Worm (Caenorhabditis elegans) whole organism, young adult: Measurements from ENCODE around the gene pho-5.

ENCODE experiments used
- B0035.1 ChIP-seq: sonication (generic microtip); optimal IDR thresholded peaks from 2 replicates; lab custom pipeline; 2016; ENCODE audit warnings: missing genetic modification characterization, mild to moderate bottlenecking, missing compliant biosample characterization, missing genotype, missing genetic modification reagents
- B0261.1 ChIP-seq: sonication (generic microtip); optimal IDR thresholded peaks from 2 replicates; lab custom pipeline; 2016; ENCODE audit warnings: mild to moderate bottlenecking, missing genetic modification characterization, moderate library complexity, missing compliant biosample characterization
- B0336.3 ChIP-seq: fragments of 200-800 bp; sonication (Bioruptor generic); IDR thresholded peaks from 2 replicates; pipeline ENCODE4 v1.3.6; 2022; ENCODE audit warnings: missing genetic modification characterization, missing compliant biosample characterization
- F10E7.11 ChIP-seq: sonication (generic microtip); optimal IDR thresholded peaks from 2 replicates; lab custom pipeline; 2017; ENCODE audit warnings: mild to moderate bottlenecking, missing genetic modification characterization, moderate library complexity, missing compliant biosample characterization
- F49E8.2 ChIP-seq: sonication (generic microtip); optimal IDR thresholded peaks from 3 replicates; lab custom pipeline; 2017; ENCODE audit warnings: missing genetic modification characterization, mild to moderate bottlenecking, missing compliant biosample characterization, antibody characterized with exemption, moderate library complexity; ENCODE audit not compliant: insufficient read depth
- F57C9.4 ChIP-seq: sonication (generic microtip); optimal IDR thresholded peaks from 2 replicates; lab custom pipeline; 2017; ENCODE audit warnings: mild to moderate bottlenecking, missing genetic modification characterization, missing compliant biosample characterization
- T07F8.4 ChIP-seq: sonication (generic microtip); optimal IDR thresholded peaks from 2 replicates; lab custom pipeline; 2016; ENCODE audit warnings: mild to moderate bottlenecking, missing genetic modification characterization, moderate library complexity, missing compliant biosample characterization
- Y53G8AR.9 ChIP-seq: fragments of 200-800 bp; sonication (Bioruptor generic); conservative IDR thresholded peaks from 2 replicates; pipeline ENCODE4 v1.3.6; 2022; ENCODE audit warnings: missing genetic modification reagents, missing genetic modification characterization, missing compliant biosample characterization
- Y56A3A.18 ChIP-seq: fragments of 200-800 bp; sonication (Bioruptor generic); IDR thresholded peaks from 2 replicates; pipeline ENCODE4 v1.3.6; 2022; ENCODE audit warnings: missing genetic modification reagents, missing genetic modification characterization, missing compliant biosample characterization
- ZK185.1 ChIP-seq: sonication (generic microtip); optimal IDR thresholded peaks from 2 replicates; lab custom pipeline; 2016; ENCODE audit warnings: mild to moderate bottlenecking, missing genetic modification characterization, missing compliant biosample characterization; ENCODE audit not compliant: poor library complexity, severe bottlenecking
- aptf-2 ChIP-seq: fragments of 200-800 bp; sonication (Bioruptor generic); conservative IDR thresholded peaks from 2 replicates; pipeline ENCODE4 v1.3.6; 2022; ENCODE audit warnings: missing genetic modification reagents, missing genetic modification characterization, missing compliant biosample characterization
- atf-7 ChIP-seq: sonication (generic microtip); optimal IDR thresholded peaks from 2 replicates; lab custom pipeline; 2017; ENCODE audit warnings: mild to moderate bottlenecking, missing genetic modification characterization, missing compliant biosample characterization
- cebp-1 ChIP-seq, 2 experiments: fragments of 200-800 bp in 1 of 2; sonication (Bioruptor generic) in 1 of 2; sonication (generic microtip) in 1 of 2; IDR thresholded peaks in 1 of 2; optimal IDR thresholded peaks in 1 of 2; 2 replicates each; pipeline versions ENCODE4 v1.3.6 to Lab custom; 2017 to 2022; ENCODE audit warnings: missing compliant biosample characterization in 2 of 2, missing genetic modification characterization in 2 of 2, mild to moderate bottlenecking in 1 of 2, missing genetic modification reagents in 1 of 2, moderate library complexity in 1 of 2
- ceh-100 ChIP-seq: fragments of 200-800 bp; sonication (Bioruptor generic); IDR thresholded peaks from 2 replicates; pipeline ENCODE4 v1.3.6; 2022; ENCODE audit warnings: missing genetic modification reagents, missing genetic modification characterization, missing compliant biosample characterization
- ets-4 ChIP-seq: fragments of 200-800 bp; sonication (Bioruptor generic); optimal IDR thresholded peaks from 2 replicates; lab custom pipeline; 2018; ENCODE audit warnings: mild to moderate bottlenecking, missing genetic modification characterization, missing compliant biosample characterization
- hlh-26 ChIP-seq: fragments of 200-800 bp; sonication (Bioruptor generic); conservative IDR thresholded peaks from 2 replicates; pipeline ENCODE4 v1.3.6; 2022; ENCODE audit warnings: missing genetic modification reagents, missing genetic modification characterization, missing compliant biosample characterization
- hmg-1.2 ChIP-seq: fragments of 200-800 bp; sonication (Bioruptor generic); IDR thresholded peaks from 2 replicates; pipeline ENCODE4 v1.3.6; 2022; ENCODE audit warnings: missing genetic modification reagents, missing genetic modification characterization, missing compliant biosample characterization
- hsf-1 ChIP-seq: fragments of 200-800 bp; sonication (Bioruptor generic); IDR thresholded peaks from 2 replicates; pipeline ENCODE4 v1.3.6; 2022; ENCODE audit warnings: missing genetic modification reagents, missing genetic modification characterization, missing compliant biosample characterization
- lin-26 ChIP-seq: fragments of 200-800 bp; sonication (Bioruptor generic); IDR thresholded peaks from 2 replicates; pipeline ENCODE4 v1.3.6; 2022; ENCODE audit warnings: missing genetic modification reagents, missing genetic modification characterization, missing compliant biosample characterization
- lir-1 ChIP-seq: fragments of 200-800 bp; sonication (Bioruptor generic); conservative IDR thresholded peaks from 2 replicates; pipeline ENCODE4 v1.3.6; 2022; ENCODE audit warnings: missing genetic modification reagents, missing genetic modification characterization, missing compliant biosample characterization
- madf-3 ChIP-seq: fragments of 200-800 bp; sonication (Bioruptor generic); IDR thresholded peaks from 2 replicates; pipeline ENCODE4 v1.3.6; 2022; ENCODE audit warnings: missing genetic modification reagents, missing genetic modification characterization, missing compliant biosample characterization
- madf-8 ChIP-seq: fragments of 200-800 bp; sonication (Bioruptor generic); conservative IDR thresholded peaks from 2 replicates; pipeline ENCODE4 v1.3.6; 2022; ENCODE audit warnings: missing genetic modification reagents, missing genetic modification characterization, missing compliant biosample characterization
- mes-4 ChIP-seq: sonication (generic microtip); optimal IDR thresholded peaks from 2 replicates; lab custom pipeline; 2016; ENCODE audit warnings: missing genotype, missing genetic modification characterization, missing compliant biosample characterization
- mxl-1 ChIP-seq: sonication (generic microtip); optimal IDR thresholded peaks from 2 replicates; lab custom pipeline; 2016; ENCODE audit warnings: missing genetic modification characterization, missing compliant biosample characterization
- nfyb-1 ChIP-seq: fragments of 200-800 bp; sonication (Bioruptor generic); IDR thresholded peaks from 2 replicates; pipeline ENCODE4 v1.3.6; 2022; ENCODE audit warnings: missing genetic modification reagents, missing genetic modification characterization, missing compliant biosample characterization
- nhr-179 ChIP-seq: sonication (generic microtip); optimal IDR thresholded peaks from 2 replicates; lab custom pipeline; 2016; ENCODE audit warnings: mild to moderate bottlenecking, missing genetic modification characterization, missing compliant biosample characterization
- pha-4 ChIP-seq: fragments of 150-350 bp; sonication (generic microtip); optimal IDR thresholded peaks from 2 replicates; lab custom pipeline; 2014; ENCODE audit warnings: missing biosample characterization, missing genetic modification reagents, missing genetic modification characterization
- rcor-1 ChIP-seq: fragments of 200-800 bp; sonication (Bioruptor generic); IDR thresholded peaks from 2 replicates; pipeline ENCODE4 v1.3.6; 2022; ENCODE audit warnings: missing genetic modification reagents, missing genetic modification characterization, missing compliant biosample characterization
- tlf-1 ChIP-seq: fragments of 200-800 bp; sonication (Bioruptor generic); optimal IDR thresholded peaks from 2 replicates; lab custom pipeline; 2018; ENCODE audit warnings: mild to moderate bottlenecking, missing genetic modification characterization, missing compliant biosample characterization
- ztf-18 ChIP-seq: sonication (generic microtip); optimal IDR thresholded peaks from 2 replicates; lab custom pipeline; 2016; ENCODE audit warnings: missing genotype, mild to moderate bottlenecking, missing genetic modification characterization, missing compliant biosample characterization
- ztf-22 ChIP-seq: fragments of 200-800 bp; sonication (Bioruptor generic); optimal IDR thresholded peaks from 2 replicates; lab custom pipeline; 2018; ENCODE audit warnings: mild to moderate bottlenecking, missing genetic modification characterization, moderate library complexity, missing compliant biosample characterization
- ztf-3 ChIP-seq: fragments of 200-800 bp; sonication (Bioruptor generic); optimal IDR thresholded peaks from 2 replicates; lab custom pipeline; 2018; ENCODE audit warnings: mild to moderate bottlenecking, missing genetic modification characterization, missing compliant biosample characterization
- ztf-6 ChIP-seq: fragments of 200-800 bp; sonication (Bioruptor generic); IDR thresholded peaks from 2 replicates; pipeline ENCODE4 v1.3.6; 2022; ENCODE audit warnings: missing genetic modification reagents, missing genetic modification characterization, missing compliant biosample characterization

The pho-5 gene

DNA sequence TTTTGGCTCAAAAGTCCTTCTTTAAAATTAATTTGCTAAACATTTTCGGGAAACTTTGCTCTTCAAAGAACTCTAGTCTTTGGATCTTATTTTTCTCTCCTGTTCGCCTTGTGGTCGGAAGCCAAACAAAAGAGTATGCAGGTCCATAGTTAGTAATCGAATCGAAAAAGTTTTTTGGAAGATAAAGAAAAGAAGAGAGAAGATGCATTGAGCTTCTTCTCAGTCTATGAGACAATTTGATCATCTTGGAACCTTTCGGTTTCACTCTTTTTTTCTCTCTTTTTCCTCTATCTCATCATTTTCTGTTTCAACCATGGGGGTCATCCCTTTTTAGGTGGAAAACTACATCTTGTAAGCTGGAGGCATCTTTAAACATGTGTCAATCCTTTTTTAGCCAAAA, 32.0 kb downstream of the pho-5 start:
- TF ChIP-seq tlf-1 (GFP tag; lab: Kevin White, UChicago) (no peak), ceh-100 (GFP tag; lab: Robert Waterston, UW) (no peak), cebp-1 (GFP tag; IDR thresholded peaks at IDR 0.05; lab: Robert Waterston, UW) (no peak), cebp-1 (tag; optimal IDR thresholded peaks at IDR 0.05; lab: Kevin White, UChicago) (no peak), Y53G8AR.9 (GFP tag; lab: Robert Waterston, UW) (no peak), B0261.1 (tag; lab: Kevin White, UChicago) (no peak), mxl-1 (tag; lab: Kevin White, UChicago) (no peak), hmg-1.2 (no peak), pha-4 (tag; lab: Kevin White, UChicago) (no peak), hlh-26 (GFP tag; lab: Robert Waterston, UW) (no peak), ztf-18 (tag; lab: Kevin White, UChicago) (no peak), lir-1 (no peak), ztf-22 (no peak)

DNA sequence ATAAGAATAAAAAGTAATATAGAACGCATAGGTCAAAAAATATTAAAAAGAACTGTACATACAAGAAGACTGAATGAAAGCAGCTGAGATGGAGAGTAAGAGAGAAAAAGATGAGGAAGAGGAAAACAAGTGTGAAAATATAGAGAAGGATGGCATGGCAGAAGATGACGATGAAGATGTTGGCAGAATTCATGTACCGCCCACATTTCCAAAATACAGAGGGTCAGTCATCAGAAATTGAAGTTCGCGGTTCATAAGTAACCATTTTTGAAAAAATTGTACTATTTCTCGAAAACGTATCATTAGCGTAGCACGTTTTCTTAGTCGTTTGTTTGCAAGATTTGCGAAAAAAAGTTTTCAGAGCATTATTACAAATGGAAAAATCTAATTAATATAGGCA, 37.9 kb downstream of the pho-5 start, which contains the start of gene zmp-6:
Gene zmp-6 (minus strand): TSS at position 101 of the 400 bp plus-strand sequence.
- TF ChIP-seq F10E7.11 (no peak), mes-4 (tag; lab: Kevin White, UChicago) (no peak), tlf-1 (GFP tag; lab: Kevin White, UChicago) (no peak), madf-8 (GFP tag; lab: Robert Waterston, UW) (no peak), aptf-2 (GFP tag; lab: Robert Waterston, UW) (no peak), pha-4 (tag; lab: Kevin White, UChicago) (no peak), lin-26 (GFP tag; lab: Robert Waterston, UW) (no peak), T07F8.4 (tag; lab: Kevin White, UChicago) (no peak), madf-3 (GFP tag; lab: Robert Waterston, UW) (no peak), F49E8.2 (tag; lab: Kevin White, UChicago) (no peak)

- TF ChIP-seq ztf-6 (GFP tag; lab: Robert Waterston, UW) (no peak), nhr-179 (no peak)
Measured at ce11 chrIII:7246389-7246788, 39.3 kb downstream of the pho-5 start.

ce11 chrIII:7242988-7243387, 42.7 kb downstream of the pho-5 start, which contains the start of gene osm-10:
TSS of gene osm-10 (plus strand) at chrIII:7243280.
- TF ChIP-seq F49E8.2 (tag; lab: Kevin White, UChicago), result no peak
- no peak for TF ChIP-seq nfyb-1 (GFP tag; lab: Robert Waterston, UW)
- TF ChIP-seq hsf-1 (GFP tag; lab: Robert Waterston, UW), result no peak
- TF ChIP-seq B0336.3 (GFP tag; lab: Robert Waterston, UW), result no peak
- no peak for TF ChIP-seq ztf-3 (GFP tag; lab: Kevin White, UChicago)
- no peak for TF ChIP-seq ZK185.1 (tag; lab: Kevin White, UChicago)
- no peak for TF ChIP-seq atf-7

DNA sequence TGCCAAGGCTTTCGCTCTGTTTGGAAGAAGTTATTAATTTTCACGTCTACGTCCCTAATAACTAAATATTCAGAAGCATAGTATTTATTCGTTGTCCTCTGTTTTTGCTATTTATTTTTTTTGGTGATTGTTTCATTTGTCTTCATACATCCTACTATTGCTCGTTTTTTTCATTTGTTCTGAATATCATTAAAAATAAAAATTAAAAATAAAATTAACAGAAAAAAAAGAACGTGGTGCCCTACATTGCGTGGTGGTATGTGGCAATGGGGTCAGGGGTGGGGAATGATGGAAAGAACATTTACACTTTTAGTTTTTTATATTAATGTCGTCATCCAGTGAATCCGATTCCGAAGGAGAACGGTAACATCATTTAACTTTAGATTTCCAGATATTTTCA, 44.6 kb downstream of the pho-5 start, which contains the start of gene ztf-31:
Gene ztf-31 (plus strand): TSS at position 301 of the 400 bp plus-strand sequence.
- TF ChIP-seq B0035.1, result no peak
- no peak for TF ChIP-seq rcor-1
- no peak for TF ChIP-seq ztf-22
- TF ChIP-seq Y56A3A.18 (GFP tag; lab: Robert Waterston, UW), result no peak
- no peak for TF ChIP-seq ets-4 (GFP tag; lab: Kevin White, UChicago)
- TF ChIP-seq F57C9.4 (tag; lab: Kevin White, UChicago), result no peak
- no peak for TF ChIP-seq aptf-2 (GFP tag; lab: Robert Waterston, UW)
- TF ChIP-seq madf-8 (GFP tag; lab: Robert Waterston, UW), result no peak
